Fruit fly (Drosophila melanogaster): ENCODE data around the gene Rpt3R.

The Rpt3R gene

DNA sequence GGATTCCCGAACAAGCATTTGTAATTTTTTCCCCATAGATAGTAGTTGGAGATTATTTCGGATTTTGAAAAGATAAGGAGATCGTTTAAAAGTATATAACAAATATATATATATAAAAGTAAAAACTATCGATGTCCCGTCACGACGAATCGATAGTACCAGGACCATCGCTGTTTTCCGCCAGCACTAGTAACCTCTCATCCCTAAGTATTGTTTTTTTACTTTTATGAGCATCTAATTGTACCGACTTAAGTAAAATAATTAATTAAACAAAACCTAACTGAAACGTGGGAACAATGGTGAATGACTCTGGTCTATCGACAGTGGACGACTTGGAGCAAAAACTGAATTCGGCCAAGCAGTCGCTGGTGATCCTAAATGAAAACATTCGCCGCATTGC, 15.6 kb downstream of the Rpt3R start, which contains the start of gene Pnn:
TSS of gene Pnn (plus strand) at position 187 of the 400 bp plus-strand sequence.
- TF ChIP-seq stc (GFP tag; IDR thresholded peaks at IDR 0.05): no peak
- TF ChIP-seq CG13424 (tag; optimal IDR thresholded peaks at IDR 0.05): no peak
- no peak for TF ChIP-seq CG9609 (GFP tag; optimal IDR thresholded peaks at IDR 0.05)
- no peak for TF ChIP-seq Bdp1 (GFP tag; optimal IDR thresholded peaks at IDR 0.05)
- no peak for TF ChIP-seq Jarid2 (GFP tag; optimal IDR thresholded peaks at IDR 0.05)
- peak; percentile 84 for TF ChIP-seq HLH4C (GFP tag; IDR thresholded peaks at IDR 0.05; ENCODE audit: partially characterized antibody)
- no peak for TF ChIP-seq dmrt99B (tag; optimal IDR thresholded peaks at IDR 0.05)
- TF ChIP-seq fu2 (GFP tag; optimal IDR thresholded peaks at IDR 0.05): no peak
- TF ChIP-seq CG3065 (GFP tag; optimal IDR thresholded peaks at IDR 0.05): no peak
- TF ChIP-seq CG7745 (tag; optimal IDR thresholded peaks at IDR 0.05): peak; percentile 44
- TF ChIP-seq Camta (GFP tag; optimal IDR thresholded peaks at IDR 0.05): no peak
- TF ChIP-seq CG16815 (GFP tag; optimal IDR thresholded peaks at IDR 0.05): no peak
- peak; percentile 92 for TF ChIP-seq Bgb (GFP tag; IDR thresholded peaks at IDR 0.05; ENCODE audit: partially characterized antibody)
- peak; percentile 30; the same call in 1 of the 2 replicates for TF ChIP-seq NFAT (GFP tag; IDR thresholded peaks at IDR 0.05)
- no peak for TF ChIP-seq Elba2 (GFP tag; optimal IDR thresholded peaks at IDR 0.05)
- TF ChIP-seq pros (GFP tag; optimal IDR thresholded peaks at IDR 0.05): no peak
- no peak for TF ChIP-seq B-H1 (GFP tag; IDR thresholded peaks at IDR 0.05)
- no peak for TF ChIP-seq CG11093 (GFP tag; IDR thresholded peaks at IDR 0.05)
- TF ChIP-seq fd64A (GFP tag; optimal IDR thresholded peaks at IDR 0.05): no peak
- TF ChIP-seq CG2889 (GFP tag; IDR thresholded peaks at IDR 0.05): no peak
- no peak for TF ChIP-seq CG4854 (GFP tag; optimal IDR thresholded peaks at IDR 0.05)
- no peak for TF ChIP-seq ken (GFP tag; IDR thresholded peaks at IDR 0.05)
- TF ChIP-seq BtbVII (GFP tag; optimal IDR thresholded peaks at IDR 0.05): no peak
- TF ChIP-seq CG15601 (tag; optimal IDR thresholded peaks at IDR 0.05): no peak
- no peak for TF ChIP-seq Hand (GFP tag; optimal IDR thresholded peaks at IDR 0.05)
- no peak for TF ChIP-seq Awh (GFP tag; IDR thresholded peaks at IDR 0.05)
- TF ChIP-seq CG12071 (GFP tag; optimal IDR thresholded peaks at IDR 0.05): no peak
- no peak for TF ChIP-seq CG43689 (GFP tag; IDR thresholded peaks at IDR 0.05)
- TF ChIP-seq D19A (tag; optimal IDR thresholded peaks at IDR 0.05): no peak
- no peak for TF ChIP-seq her (GFP tag; optimal IDR thresholded peaks at IDR 0.05)
- no peak for TF ChIP-seq shn (GFP tag; optimal IDR thresholded peaks at IDR 0.05)
- TF ChIP-seq abd-A (tag; optimal IDR thresholded peaks at IDR 0.05): peak; percentile 64
- TF ChIP-seq CG13287 (GFP tag; IDR thresholded peaks at IDR 0.05; ENCODE audit: partially characterized antibody): peak; percentile 95
- TF ChIP-seq Scr (GFP tag; IDR thresholded peaks at IDR 0.05; ENCODE audit: partially characterized antibody): peak; percentile 93
- TF ChIP-seq CG10959 (GFP tag; IDR thresholded peaks at IDR 0.05): no peak
- TF ChIP-seq ATbp (GFP tag; optimal IDR thresholded peaks at IDR 0.05): no peak
- no peak for TF ChIP-seq Sox102F (GFP tag; optimal IDR thresholded peaks at IDR 0.05)
- TF ChIP-seq Kr (GFP tag; optimal IDR thresholded peaks at IDR 0.05): no peak
- TF ChIP-seq br (optimal IDR thresholded peaks at IDR 0.05): no peak
- TF ChIP-seq CG18764 (GFP tag; optimal IDR thresholded peaks at IDR 0.05): no peak
- no peak for TF ChIP-seq Lim3 (GFP tag; IDR thresholded peaks at IDR 0.05)
- TF ChIP-seq Chrac-16 (GFP tag; optimal IDR thresholded peaks at IDR 0.05): no peak
- TF ChIP-seq CG3163 (GFP tag; optimal IDR thresholded peaks at IDR 0.05): no peak
- TF ChIP-seq CG10274 (GFP tag; optimal IDR thresholded peaks at IDR 0.05): no peak
- TF ChIP-seq MESR4 (GFP tag; optimal IDR thresholded peaks at IDR 0.05): peak; percentile 75
- TF ChIP-seq gt (GFP tag; IDR thresholded peaks at IDR 0.05): no peak
- TF ChIP-seq cad (GFP tag; optimal IDR thresholded peaks at IDR 0.05): peak; percentile 30
- no peak for TF ChIP-seq CG8944 (GFP tag; optimal IDR thresholded peaks at IDR 0.05)
- no peak for TF ChIP-seq Nf-YB (GFP tag; optimal IDR thresholded peaks at IDR 0.05)
- TF ChIP-seq Hsf (GFP tag; optimal IDR thresholded peaks at IDR 0.05): no peak
- no peak for TF ChIP-seq Hr39 (optimal IDR thresholded peaks at IDR 0.05)
- peak; percentile 21 for TF ChIP-seq YL-1 (GFP tag; optimal IDR thresholded peaks at IDR 0.05)
- peak; percentile 83 for TF ChIP-seq Sry-δ (GFP tag; optimal IDR thresholded peaks at IDR 0.05)
